Fruit fly (Drosophila melanogaster) whole organism, embryonic: ENCODE results near the gene Sodh2.

ENCODE experiments used
- Ada2b ChIP-seq: fragments of 200-800 bp; sonication (Bioruptor generic); IDR thresholded peaks from 2 replicates; pipeline ENCODE4 v1.3.6; 2022; ENCODE audit warnings: missing biosample characterization, missing genetic modification characterization
- Atf6 ChIP-seq: fragments of 200-800 bp; sonication (Bioruptor generic); IDR thresholded peaks from 2 replicates; pipeline ENCODE4 v1.3.6; 2022; ENCODE audit warnings: missing biosample characterization, missing genetic modification characterization
- Bgb ChIP-seq: fragments of 200-800 bp; sonication (Bioruptor generic); IDR thresholded peaks from 2 replicates; pipeline ENCODE4 v1.3.6; 2022; ENCODE audit warnings: missing biosample characterization, missing genetic modification characterization; ENCODE audit not compliant: partially characterized antibody
- CG10209 ChIP-seq: fragments of 200-800 bp; sonication (Bioruptor generic); optimal IDR thresholded peaks from 3 replicates; lab custom pipeline; 2017; ENCODE audit warnings: missing biosample characterization, mild to moderate bottlenecking, missing genetic modification characterization, missing genetic modification reagents
- CG12155 ChIP-seq: fragments of 200-800 bp; sonication (Bioruptor generic); optimal IDR thresholded peaks from 3 replicates; lab custom pipeline; 2016; ENCODE audit warnings: missing biosample characterization, missing genetic modification characterization
- CG12391 ChIP-seq: fragments of 200-800 bp; sonication (Bioruptor generic); optimal IDR thresholded peaks from 3 replicates; lab custom pipeline; 2018; ENCODE audit warnings: missing biosample characterization, mild to moderate bottlenecking, missing genetic modification characterization, moderate library complexity
- CG13123 ChIP-seq: fragments of 200-800 bp; sonication (Bioruptor generic); optimal IDR thresholded peaks from 2 replicates; lab custom pipeline; 2016; ENCODE audit warnings: missing biosample characterization, missing genetic modification characterization
- CG14965 ChIP-seq: fragments of 200-800 bp; sonication (Bioruptor generic); optimal IDR thresholded peaks from 2 replicates; lab custom pipeline; 2016; ENCODE audit warnings: missing biosample characterization, missing genetic modification characterization, borderline replicate concordance
- CG15011 ChIP-seq: fragments of 200-800 bp; sonication (Bioruptor generic); optimal IDR thresholded peaks from 3 replicates; lab custom pipeline; 2018; ENCODE audit warnings: missing biosample characterization, mild to moderate bottlenecking, missing genetic modification characterization
- CG18619 ChIP-seq: fragments of 200-800 bp; sonication (Bioruptor generic); optimal IDR thresholded peaks from 3 replicates; lab custom pipeline; 2017; ENCODE audit warnings: missing biosample characterization, mild to moderate bottlenecking, missing genetic modification characterization
- CG2120 ChIP-seq: fragments of 200-800 bp; sonication (Bioruptor generic); optimal IDR thresholded peaks from 3 replicates; lab custom pipeline; 2016; ENCODE audit warnings: missing biosample characterization, missing genetic modification characterization
- CG2129 ChIP-seq: fragments of 200-800 bp; sonication (Bioruptor generic); IDR thresholded peaks from 2 replicates; pipeline ENCODE4 v1.3.6; 2022; ENCODE audit warnings: missing biosample characterization, missing genetic modification characterization; ENCODE audit not compliant: partially characterized antibody
- CG2889 ChIP-seq: fragments of 200-800 bp; sonication (Bioruptor generic); IDR thresholded peaks from 3 replicates; pipeline ENCODE4 v1.3.6; 2022; ENCODE audit warnings: missing biosample characterization, missing genetic modification characterization
- CG31224 ChIP-seq: fragments of 200-800 bp; sonication (Bioruptor generic); IDR thresholded peaks from 2 replicates; pipeline ENCODE4 v1.3.6; 2022; ENCODE audit warnings: missing biosample characterization, missing genetic modification characterization
- CG31365 ChIP-seq: fragments of 200-800 bp; sonication (Bioruptor generic); optimal IDR thresholded peaks from 2 replicates; lab custom pipeline; 2018; ENCODE audit warnings: missing biosample characterization, mild to moderate bottlenecking, missing genetic modification characterization
- CG4282 ChIP-seq: fragments of 200-800 bp; sonication (Bioruptor generic); optimal IDR thresholded peaks from 2 replicates; lab custom pipeline; 2016; ENCODE audit warnings: missing biosample characterization, missing genetic modification characterization
- CG4360 ChIP-seq: fragments of 200-800 bp; sonication (Bioruptor generic); IDR thresholded peaks from 2 replicates; pipeline ENCODE4 v1.3.6; 2022; ENCODE audit warnings: missing biosample characterization, missing genetic modification characterization
- CG4404 ChIP-seq: fragments of 200-800 bp; sonication (Bioruptor generic); IDR thresholded peaks from 2 replicates; pipeline ENCODE4 v1.3.6; 2022; ENCODE audit warnings: missing biosample characterization, missing genetic modification characterization
- CG6254 ChIP-seq: fragments of 200-800 bp; sonication (Bioruptor generic); optimal IDR thresholded peaks from 3 replicates; lab custom pipeline; 2017; ENCODE audit warnings: mild to moderate bottlenecking, missing biosample characterization, missing genetic modification reagents, missing genetic modification characterization
- CG6654 ChIP-seq: fragments of 200-800 bp; sonication (Bioruptor generic); optimal IDR thresholded peaks from 2 replicates; lab custom pipeline; 2017; ENCODE audit warnings: missing biosample characterization, mild to moderate bottlenecking, missing genetic modification characterization
- CG7556 ChIP-seq: fragments of 200-800 bp; sonication (Bioruptor generic); optimal IDR thresholded peaks from 2 replicates; lab custom pipeline; 2017; ENCODE audit warnings: missing biosample characterization, mild to moderate bottlenecking, missing genetic modification characterization
- CG7987 ChIP-seq: fragments of 200-800 bp; sonication (Bioruptor generic); optimal IDR thresholded peaks from 2 replicates; lab custom pipeline; 2018; ENCODE audit warnings: missing biosample characterization, mild to moderate bottlenecking, missing genetic modification characterization, moderate library complexity
- Dip2 ChIP-seq: fragments of 200-800 bp; sonication (Bioruptor generic); IDR thresholded peaks from 2 replicates; pipeline ENCODE4 v1.3.6; 2022; ENCODE audit warnings: missing biosample characterization, missing genetic modification characterization
- Doc3 ChIP-seq: fragments of 200-800 bp; sonication (Bioruptor generic); IDR thresholded peaks from 3 replicates; pipeline ENCODE4 v1.3.6; 2022; ENCODE audit warnings: missing biosample characterization, missing genetic modification characterization; ENCODE audit not compliant: partially characterized antibody
- Dp ChIP-seq: fragments of 200-800 bp; sonication (Bioruptor generic); optimal IDR thresholded peaks from 2 replicates; lab custom pipeline; 2018; ENCODE audit warnings: missing biosample characterization, mild to moderate bottlenecking, missing genetic modification characterization, moderate library complexity
- MTF-1 ChIP-seq: fragments of 200-800 bp; sonication (Bioruptor generic); optimal IDR thresholded peaks from 2 replicates; lab custom pipeline; 2018; ENCODE audit warnings: missing biosample characterization, mild to moderate bottlenecking, missing genetic modification characterization, borderline replicate concordance
- Max ChIP-seq: fragments of 200-800 bp; sonication (Bioruptor generic); optimal IDR thresholded peaks from 2 replicates; lab custom pipeline; 2016; ENCODE audit warnings: missing biosample characterization, mild to moderate bottlenecking, missing genetic modification characterization
- Meics ChIP-seq: fragments of 200-800 bp; sonication (Bioruptor generic); optimal IDR thresholded peaks from 2 replicates; lab custom pipeline; 2017; ENCODE audit warnings: missing biosample characterization, mild to moderate bottlenecking, missing genetic modification characterization
- Nf-YC ChIP-seq: fragments of 200-800 bp; optimal IDR thresholded peaks from 3 replicates; lab custom pipeline; 2019; ENCODE audit warnings: missing biosample characterization, mild to moderate bottlenecking, missing genetic modification characterization, moderate library complexity
- Sin3A ChIP-seq: fragments of >200 bp; optimal IDR thresholded peaks from 2 replicates; lab custom pipeline; 2018
- Stat92E ChIP-seq, 3 experiments: fragments of >200 bp in 2 of 3; fragments of 200-800 bp in 1 of 3; sonication (Bioruptor generic) in 1 of 3; optimal IDR thresholded peaks; 2 replicates each; lab custom pipeline; 2017 to 2019; ENCODE audit warnings: missing biosample characterization in 3 of 3, missing genetic modification characterization in 3 of 3, mild to moderate bottlenecking in 1 of 3, moderate library complexity in 1 of 3
- ac ChIP-seq: fragments of 200-800 bp; sonication (Bioruptor generic); optimal IDR thresholded peaks from 3 replicates; lab custom pipeline; 2017; ENCODE audit warnings: missing biosample characterization, mild to moderate bottlenecking, missing genetic modification characterization
- amos ChIP-seq: fragments of 200-800 bp; sonication (Bioruptor generic); IDR thresholded peaks from 2 replicates; pipeline ENCODE4 v1.3.6; 2022; ENCODE audit warnings: missing biosample characterization, missing genetic modification characterization; ENCODE audit not compliant: partially characterized antibody
- dan ChIP-seq: fragments of 200-800 bp; sonication (Bioruptor generic); IDR thresholded peaks from 2 replicates; pipeline ENCODE4 v1.3.6; 2022; ENCODE audit warnings: missing biosample characterization, missing genetic modification characterization
- eyg ChIP-seq: fragments of 200-800 bp; sonication (Bioruptor generic); optimal IDR thresholded peaks from 3 replicates; lab custom pipeline; 2016; ENCODE audit warnings: missing biosample characterization, missing genetic modification characterization
- fd102C ChIP-seq: fragments of 200-800 bp; sonication (Bioruptor generic); optimal IDR thresholded peaks from 2 replicates; lab custom pipeline; 2018; ENCODE audit warnings: missing biosample characterization, mild to moderate bottlenecking, missing genetic modification characterization, moderate library complexity
- fd3F ChIP-seq: fragments of 200-800 bp; sonication (Bioruptor generic); optimal IDR thresholded peaks from 2 replicates; lab custom pipeline; 2018; ENCODE audit warnings: missing biosample characterization, mild to moderate bottlenecking, missing genetic modification characterization, moderate library complexity
- fd64A ChIP-seq: fragments of 200-800 bp; sonication (Bioruptor generic); optimal IDR thresholded peaks from 3 replicates; lab custom pipeline; 2018; ENCODE audit warnings: missing biosample characterization, mild to moderate bottlenecking, missing genetic modification characterization
- gfzf ChIP-seq: fragments of 200-800 bp; sonication (Bioruptor generic); optimal IDR thresholded peaks from 2 replicates; lab custom pipeline; 2016; ENCODE audit warnings: missing biosample characterization, mild to moderate bottlenecking, missing genetic modification characterization, moderate library complexity
- jing ChIP-seq: fragments of 200-800 bp; sonication (Bioruptor generic); optimal IDR thresholded peaks from 2 replicates; lab custom pipeline; 2018; ENCODE audit warnings: missing biosample characterization, mild to moderate bottlenecking, missing genetic modification characterization
- lmd ChIP-seq: fragments of 200-800 bp; sonication (Bioruptor generic); IDR thresholded peaks from 2 replicates; pipeline ENCODE4 v1.3.6; 2022; ENCODE audit warnings: missing biosample characterization, missing genetic modification characterization
- lola ChIP-seq, 3 experiments: fragments of >200 bp in 2 of 3; fragments of 200-800 bp in 1 of 3; sonication (Bioruptor generic) in 1 of 3; optimal IDR thresholded peaks; 2 replicates each; lab custom pipeline; 2017 to 2019; ENCODE audit warnings: missing biosample characterization in 3 of 3, missing genetic modification characterization in 3 of 3, mild to moderate bottlenecking in 1 of 3, moderate library complexity in 1 of 3
- onecut ChIP-seq: fragments of 200-800 bp; sonication (Bioruptor generic); IDR thresholded peaks from 2 replicates; pipeline ENCODE4 v1.3.6; 2022; ENCODE audit warnings: missing biosample characterization, missing genetic modification characterization
- run ChIP-seq: fragments of 200-800 bp; sonication (Bioruptor generic); optimal IDR thresholded peaks from 3 replicates; lab custom pipeline; 2018; ENCODE audit warnings: missing biosample characterization, mild to moderate bottlenecking, missing genetic modification characterization
- twi ChIP-seq: fragments of 200-800 bp; optimal IDR thresholded peaks from 2 replicates; lab custom pipeline; 2019; ENCODE audit warnings: missing biosample characterization, mild to moderate bottlenecking, missing genetic modification characterization, moderate library complexity
- wor ChIP-seq: fragments of 200-800 bp; sonication (Bioruptor generic); IDR thresholded peaks from 2 replicates; pipeline ENCODE4 v1.3.6; 2022; ENCODE audit warnings: missing biosample characterization, missing genetic modification characterization
- yki ChIP-seq: fragments of >200 bp; optimal IDR thresholded peaks from 3 replicates; lab custom pipeline; 2018
- zfh2 ChIP-seq: fragments of 200-800 bp; sonication (Bioruptor generic); optimal IDR thresholded peaks from 2 replicates; lab custom pipeline; 2016; ENCODE audit warnings: missing biosample characterization, missing genetic modification characterization

Sodh2 gene

dm6 chr3R:10875515-10876434 lies at the start of gene Sodh2 (continued):
- TF ChIP-seq CG2120 (GFP tag; lab: Kevin White, UChicago) = peak; percentile 92
- peak; percentile 91 for TF ChIP-seq CG7987 (GFP tag; lab: Kevin White, UChicago)
- TF ChIP-seq gfzf (GFP tag; lab: Kevin White, UChicago) = no peak
- TF ChIP-seq eyg = peak; percentile 8
- peak; percentile 67; the same call in 2 of the 3 replicates for TF ChIP-seq CG2889 (GFP tag; lab: Robert Waterston, UW)
- TF ChIP-seq fd102C = no peak
- peak; percentile 2 for TF ChIP-seq ac (GFP tag; lab: Kevin White, UChicago)
- TF ChIP-seq Max = peak; percentile 42
- TF ChIP-seq CG31365 (tag; lab: Kevin White, UChicago) = peak; percentile 70
- peak; percentile 20 for TF ChIP-seq CG4282 (GFP tag; lab: Kevin White, UChicago)
- no peak for TF ChIP-seq Dip2
- TF ChIP-seq Meics = peak; percentile 89
- peak; percentile 81 for TF ChIP-seq CG18619 (GFP tag; lab: Kevin White, UChicago)
- TF ChIP-seq wor (GFP tag; lab: Robert Waterston, UW) = no peak; the same call in 1 of the 2 replicates
- TF ChIP-seq CG2129 (GFP tag; lab: Robert Waterston, UW) = no peak
- peak; percentile 1 for TF ChIP-seq Dp (GFP tag; lab: Kevin White, UChicago)
- peak; percentile 64 for TF ChIP-seq Nf-YC (tag; lab: Kevin White, UChicago)
- TF ChIP-seq jing = no peak
- peak; percentile 77 for TF ChIP-seq CG12391
- TF ChIP-seq yki (lab: Kevin White, UChicago) = no peak
- peak; percentile 48 for TF ChIP-seq fd64A (GFP tag; lab: Kevin White, UChicago)
- peak; percentile 78 for TF ChIP-seq Atf6
- TF ChIP-seq Ada2b (GFP tag; lab: Robert Waterston, UW) = peak; percentile 70
- peak; percentile 23 for TF ChIP-seq CG13123 (GFP tag; lab: Kevin White, UChicago)
- no peak for TF ChIP-seq CG4360
- TF ChIP-seq zfh2 (GFP tag; lab: Kevin White, UChicago) = peak; percentile 85
- TF ChIP-seq Stat92E (GFP tag; optimal IDR thresholded peaks at IDR 0.05; lab: Kevin White, UChicago) = no peak
- TF ChIP-seq amos (GFP tag; lab: Robert Waterston, UW) = no peak
- TF ChIP-seq Doc3 = no peak
- peak; percentile 10 for TF ChIP-seq CG6654 (GFP tag; lab: Kevin White, UChicago)
- no peak for TF ChIP-seq Sin3A
- peak in 1 of 3 experiments; percentile 43 for TF ChIP-seq lola (GFP tag; optimal IDR thresholded peaks at IDR 0.05; lab: Kevin White, UChicago)
- peak; percentile 5 for TF ChIP-seq twi (tag; lab: Kevin White, UChicago)
- no peak for TF ChIP-seq Bgb (GFP tag; lab: Robert Waterston, UW)
- peak; percentile 88 for TF ChIP-seq CG7556 (GFP tag; lab: Kevin White, UChicago)
- TF ChIP-seq CG14965 = no peak
- peak; percentile 59 for TF ChIP-seq CG12155 (GFP tag; lab: Kevin White, UChicago)
- TF ChIP-seq CG6254 (GFP tag; lab: Kevin White, UChicago) = peak; percentile 56
- peak; percentile 37; the same call in 1 of the 2 replicates for TF ChIP-seq CG4404
- peak; percentile 48 for TF ChIP-seq fd3F (GFP tag; lab: Kevin White, UChicago)
- peak; percentile 68 for TF ChIP-seq onecut (GFP tag; lab: Robert Waterston, UW)
- peak; percentile 64 for TF ChIP-seq run
- no peak for TF ChIP-seq dan (GFP tag; lab: Robert Waterston, UW)
- peak; percentile 73 for TF ChIP-seq CG10209 (GFP tag; lab: Kevin White, UChicago)
- TF ChIP-seq CG31224 (GFP tag; lab: Robert Waterston, UW) = peak; percentile 23; the same call in 1 of the 2 replicates
- TF ChIP-seq lmd = peak; percentile 83
- peak; percentile 39 for TF ChIP-seq CG15011 (GFP tag; lab: Kevin White, UChicago)
- peak; percentile 88 for TF ChIP-seq MTF-1
